Fruit fly (Drosophila melanogaster): ENCODE measurements around the gene CG13760.

The CG13760 gene

DNA sequence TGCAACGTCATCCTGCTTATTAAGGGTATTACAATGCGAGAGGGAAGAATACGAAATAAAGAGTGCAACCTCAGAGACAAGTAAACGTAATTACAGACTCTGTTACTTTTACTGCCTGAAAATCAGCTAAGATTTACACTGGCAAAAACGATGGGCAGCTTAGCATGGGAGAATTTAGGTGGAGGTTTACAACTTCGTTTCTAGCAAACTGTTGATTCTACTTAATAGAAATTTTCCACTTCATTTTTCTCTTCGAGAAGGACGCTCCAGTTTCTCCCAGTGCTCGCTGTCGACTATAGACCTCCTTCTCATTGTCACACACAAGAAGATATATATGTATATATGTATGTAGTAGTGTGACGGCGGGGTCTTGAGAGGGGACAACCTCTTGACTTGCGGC, 49.4 kb downstream of the CG13760 start (continued):
- no peak for TF ChIP-seq CG5245 (GFP tag; optimal IDR thresholded peaks at IDR 0.05)
- no peak for TF ChIP-seq Camta (GFP tag; optimal IDR thresholded peaks at IDR 0.05)
- TF ChIP-seq CG31441 (GFP tag; IDR thresholded peaks at IDR 0.05): peak; percentile 50; the same call in 1 of the 2 replicates
- TF ChIP-seq CG1832 (GFP tag; optimal IDR thresholded peaks at IDR 0.05): no peak
- TF ChIP-seq gcm2 (GFP tag; optimal IDR thresholded peaks at IDR 0.05): no peak
- TF ChIP-seq Abd-B (GFP tag; optimal IDR thresholded peaks at IDR 0.05): no peak
- no peak for TF ChIP-seq CG3726 (GFP tag; IDR thresholded peaks at IDR 0.05)
- no peak for TF ChIP-seq schlank (tag; optimal IDR thresholded peaks at IDR 0.05)
- peak; percentile 77 for TF ChIP-seq Drgx (GFP tag; IDR thresholded peaks at IDR 0.05)
- TF ChIP-seq CG11085 (GFP tag; IDR thresholded peaks at IDR 0.05): no peak
- peak; percentile 46; the same call in 1 of the 2 replicates for TF ChIP-seq CG14014 (GFP tag; IDR thresholded peaks at IDR 0.05)
- TF ChIP-seq PHDP (tag; optimal IDR thresholded peaks at IDR 0.05): peak; percentile 1
- no peak for TF ChIP-seq sc (optimal IDR thresholded peaks at IDR 0.05)
- no peak for TF ChIP-seq sc (GFP tag; optimal IDR thresholded peaks at IDR 0.05)
- no peak for TF ChIP-seq CG1792 (GFP tag; optimal IDR thresholded peaks at IDR 0.05)
- peak; percentile 58 for TF ChIP-seq Rfx (GFP tag; IDR thresholded peaks at IDR 0.05)
- TF ChIP-seq ssp (GFP tag; IDR thresholded peaks at IDR 0.05): peak; percentile 20; the same call in 1 of the 2 replicates
- no peak for TF ChIP-seq Dp (GFP tag; optimal IDR thresholded peaks at IDR 0.05)
- TF ChIP-seq Dll (GFP tag; IDR thresholded peaks at IDR 0.05; ENCODE audit: partially characterized antibody): no peak
- TF ChIP-seq unc-4 (GFP tag; IDR thresholded peaks at IDR 0.05; ENCODE audit: partially characterized antibody): no peak
- TF ChIP-seq BEAF-32 (GFP tag; optimal IDR thresholded peaks at IDR 0.05): no peak
- TF ChIP-seq tll (GFP tag; optimal IDR thresholded peaks at IDR 0.05): no peak
- no peak for TF ChIP-seq CG6254 (GFP tag; optimal IDR thresholded peaks at IDR 0.05)
- TF ChIP-seq pzg (GFP tag; optimal IDR thresholded peaks at IDR 0.05): no peak
- no peak for TF ChIP-seq Sry-β (GFP tag; optimal IDR thresholded peaks at IDR 0.05)
- TF ChIP-seq fd3F (GFP tag; optimal IDR thresholded peaks at IDR 0.05): no peak
- no peak for TF ChIP-seq bowl (GFP tag; IDR thresholded peaks at IDR 0.05)
- no peak for TF ChIP-seq gce (GFP tag; IDR thresholded peaks at IDR 0.05)
- TF ChIP-seq jigr1 (GFP tag; IDR thresholded peaks at IDR 0.05): 0 out of 3 replicates have a peak, but pooled peaks have one; percentile 14
- TF ChIP-seq CG14441 (GFP tag; IDR thresholded peaks at IDR 0.05): peak; percentile 53; the same call in 1 of the 2 replicates
- no peak for TF ChIP-seq tio (GFP tag; optimal IDR thresholded peaks at IDR 0.05)
- TF ChIP-seq CG10321 (GFP tag; IDR thresholded peaks at IDR 0.05): no peak
- TF ChIP-seq exex (tag; optimal IDR thresholded peaks at IDR 0.05): no peak
- no peak for TF ChIP-seq sr (GFP tag; IDR thresholded peaks at IDR 0.05)
- TF ChIP-seq en (GFP tag; optimal IDR thresholded peaks at IDR 0.05): no peak
- TF ChIP-seq eve (GFP tag; optimal IDR thresholded peaks at IDR 0.05): no peak
- no peak for TF ChIP-seq CG12744 (GFP tag; optimal IDR thresholded peaks at IDR 0.05)
- TF ChIP-seq CG7372 (GFP tag; IDR thresholded peaks at IDR 0.05): no peak
- no peak for TF ChIP-seq HLH54F (GFP tag; optimal IDR thresholded peaks at IDR 0.05)
- TF ChIP-seq CG10147 (GFP tag; optimal IDR thresholded peaks at IDR 0.05): no peak
- TF ChIP-seq phol (tag; optimal IDR thresholded peaks at IDR 0.05): peak; percentile 18
- no peak for TF ChIP-seq peb (GFP tag; IDR thresholded peaks at IDR 0.05)
- no peak for TF ChIP-seq sima (GFP tag; optimal IDR thresholded peaks at IDR 0.05)
- peak; percentile 42 for TF ChIP-seq Chrac-16 (GFP tag; optimal IDR thresholded peaks at IDR 0.05)
- 0 out of 3 replicates have a peak, but pooled peaks have one; percentile 30 for TF ChIP-seq Optix (GFP tag; IDR thresholded peaks at IDR 0.05)
- no peak for TF ChIP-seq CG31365 (tag; optimal IDR thresholded peaks at IDR 0.05)
- peak; percentile 26 for TF ChIP-seq CG8924 (tag; optimal IDR thresholded peaks at IDR 0.05)
- TF ChIP-seq Lim3 (GFP tag; IDR thresholded peaks at IDR 0.05): no peak
- TF ChIP-seq NfI (GFP tag; optimal IDR thresholded peaks at IDR 0.05): peak; percentile 18
- TF ChIP-seq hb (GFP tag; IDR thresholded peaks at IDR 0.05; ENCODE audit: partially characterized antibody): no peak
- no peak for TF ChIP-seq scrt (GFP tag; optimal IDR thresholded peaks at IDR 0.05)

Measured in whole organism, embryonic.